Worm (Caenorhabditis elegans): Measurements from ENCODE around the gene hmgs-1.

DNA sequence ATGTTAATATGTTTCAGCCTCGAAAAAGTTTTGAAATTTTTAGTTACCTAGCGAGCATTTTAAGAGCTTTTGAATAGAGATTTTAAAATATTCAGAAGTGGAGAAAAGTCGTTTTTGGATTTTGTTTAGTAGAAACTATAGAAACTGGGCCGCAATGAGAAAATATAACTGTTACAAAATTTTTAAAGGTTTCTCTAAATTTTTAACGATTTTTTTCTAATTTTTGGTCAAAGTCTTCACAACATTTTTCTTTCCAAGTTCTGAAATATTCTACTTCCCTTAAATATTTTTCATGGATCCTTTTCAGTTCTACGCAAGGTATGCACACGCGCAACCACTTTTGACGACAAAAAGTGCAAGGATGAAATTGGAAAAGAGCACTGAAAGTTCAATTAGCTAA is 21.1 kb upstream of the hmgs-1 start, which contains the start of gene peli-1:
- TF ChIP-seq aly-1 (tag; optimal IDR thresholded peaks at IDR 0.05) (no peak), tbx-37 (GFP tag; conservative IDR thresholded peaks at IDR 0.05) (no peak), ama-1 (optimal IDR thresholded peaks at IDR 0.05) (no peak), hmg-4 (GFP tag; optimal IDR thresholded peaks at IDR 0.05) (no peak), hmbx-1 (tag; optimal IDR thresholded peaks at IDR 0.05) (no peak), tra-4 (tag; optimal IDR thresholded peaks at IDR 0.05) (no peak), B0310.2 (tag; optimal IDR thresholded peaks at IDR 0.05) (no peak), ceh-13 (GFP tag; optimal IDR thresholded peaks at IDR 0.05) (no peak), tbx-11 (GFP tag; IDR thresholded peaks at IDR 0.05) (no peak), pes-1 (GFP tag; IDR thresholded peaks at IDR 0.05) (no peak), scrt-1 (GFP tag; IDR thresholded peaks at IDR 0.05) (no peak)
